Worm (Caenorhabditis elegans) whole organism, late embryonic: ENCODE results near the gene F14D2.7.

Source experiments
- C08G9.2 ChIP-seq: sonication (generic microtip); optimal IDR thresholded peaks from 2 replicates; lab custom pipeline; 2016; ENCODE audit warnings: mild to moderate bottlenecking, missing genetic modification characterization, moderate library complexity, missing compliant biosample characterization
- C38D4.7 ChIP-seq: fragments of 200-800 bp; sonication (Bioruptor generic); optimal IDR thresholded peaks from 2 replicates; lab custom pipeline; 2018; ENCODE audit warnings: mild to moderate bottlenecking, missing genetic modification characterization, moderate library complexity, missing compliant biosample characterization
- T23F11.4 ChIP-seq: fragments of 200-800 bp; sonication (Bioruptor generic); optimal IDR thresholded peaks from 2 replicates; lab custom pipeline; 2018; ENCODE audit warnings: mild to moderate bottlenecking, missing genetic modification characterization, missing compliant biosample characterization
- ahr-1 ChIP-seq: sonication (generic microtip); optimal IDR thresholded peaks from 2 replicates; lab custom pipeline; 2016; ENCODE audit warnings: missing genetic modification characterization, missing compliant biosample characterization
- ceh-14 ChIP-seq: sonication (generic microtip); optimal IDR thresholded peaks from 2 replicates; lab custom pipeline; 2016; ENCODE audit warnings: missing genotype, missing genetic modification characterization, missing compliant biosample characterization
- ceh-18 ChIP-seq: sonication (generic microtip); optimal IDR thresholded peaks from 2 replicates; lab custom pipeline; 2016; ENCODE audit warnings: missing genetic modification characterization, missing compliant biosample characterization
- ceh-19 ChIP-seq: fragments of 200-800 bp; sonication (Bioruptor generic); optimal IDR thresholded peaks from 2 replicates; lab custom pipeline; 2018; ENCODE audit warnings: mild to moderate bottlenecking, missing genetic modification characterization, missing compliant biosample characterization
- ceh-2 ChIP-seq: sonication (generic microtip); optimal IDR thresholded peaks from 2 replicates; lab custom pipeline; 2016; ENCODE audit warnings: missing genotype, missing genetic modification characterization, missing compliant biosample characterization
- ceh-22 ChIP-seq: sonication (generic microtip); optimal IDR thresholded peaks from 2 replicates; lab custom pipeline; 2017; ENCODE audit warnings: missing biosample characterization, missing genetic modification characterization
- ceh-31 ChIP-seq: sonication (generic microtip); optimal IDR thresholded peaks from 2 replicates; lab custom pipeline; 2016; ENCODE audit warnings: missing genetic modification characterization, missing compliant biosample characterization
- ceh-45 ChIP-seq: fragments of 200-800 bp; sonication (Bioruptor generic); IDR thresholded peaks from 2 replicates; pipeline ENCODE4 v1.3.6; 2022; ENCODE audit warnings: missing genetic modification reagents, missing genetic modification characterization, missing compliant biosample characterization
- ceh-6 ChIP-seq: fragments of 200-800 bp; sonication (Bioruptor generic); optimal IDR thresholded peaks from 2 replicates; lab custom pipeline; 2018; ENCODE audit warnings: mild to moderate bottlenecking, missing genetic modification characterization, missing compliant biosample characterization
- ceh-9 ChIP-seq: sonication (generic microtip); optimal IDR thresholded peaks from 2 replicates; lab custom pipeline; 2016; ENCODE audit warnings: mild to moderate bottlenecking, missing genetic modification characterization, inconsistent platforms, missing compliant biosample characterization
- dmd-4 ChIP-seq: sonication (generic microtip); optimal IDR thresholded peaks from 2 replicates; lab custom pipeline; 2016; ENCODE audit warnings: borderline replicate concordance, missing genetic modification characterization, missing compliant biosample characterization
- ets-4 ChIP-seq: sonication (generic microtip); optimal IDR thresholded peaks from 2 replicates; lab custom pipeline; 2016; ENCODE audit warnings: missing genetic modification characterization, missing compliant biosample characterization
- fkh-6 ChIP-seq: sonication (generic microtip); optimal IDR thresholded peaks from 2 replicates; lab custom pipeline; 2016; ENCODE audit warnings: missing genetic modification characterization, missing compliant biosample characterization
- gmeb-2 ChIP-seq: sonication (generic microtip); optimal IDR thresholded peaks from 2 replicates; lab custom pipeline; 2016; ENCODE audit warnings: missing genetic modification characterization, inconsistent platforms, missing compliant biosample characterization
- hlh-30 ChIP-seq: sonication (generic microtip); optimal IDR thresholded peaks from 2 replicates; lab custom pipeline; 2017; ENCODE audit warnings: antibody characterized with exemption, missing genetic modification characterization, missing compliant biosample characterization; ENCODE audit not compliant: insufficient read depth
- hlh-6 ChIP-seq: sonication (generic microtip); optimal IDR thresholded peaks from 2 replicates; lab custom pipeline; 2016; ENCODE audit warnings: missing genotype, missing genetic modification characterization, missing compliant biosample characterization
- lim-6 ChIP-seq: sonication (generic microtip); optimal IDR thresholded peaks from 2 replicates; lab custom pipeline; 2016; ENCODE audit warnings: missing genetic modification characterization, missing compliant biosample characterization
- lin-11 ChIP-seq: fragments of 200-800 bp; sonication (Bioruptor generic); optimal IDR thresholded peaks from 2 replicates; lab custom pipeline; 2018; ENCODE audit warnings: mild to moderate bottlenecking, missing genetic modification characterization, missing compliant biosample characterization
- mec-3 ChIP-seq: sonication (generic microtip); optimal IDR thresholded peaks from 2 replicates; lab custom pipeline; 2016; ENCODE audit warnings: borderline replicate concordance, missing genetic modification characterization, missing compliant biosample characterization
- nhr-11 ChIP-seq: fragments of 150-350 bp; optimal IDR thresholded peaks from 2 replicates; lab custom pipeline; 2014; ENCODE audit warnings: missing biosample characterization, missing genetic modification characterization
- odd-2 ChIP-seq: sonication (generic microtip); optimal IDR thresholded peaks from 2 replicates; lab custom pipeline; 2017; ENCODE audit warnings: antibody characterized with exemption, mild to moderate bottlenecking, missing genetic modification characterization, missing compliant biosample characterization
- pat-9 ChIP-seq: fragments of 200-800 bp; sonication (Bioruptor generic); optimal IDR thresholded peaks from 2 replicates; lab custom pipeline; 2018; ENCODE audit warnings: mild to moderate bottlenecking, missing genetic modification characterization, moderate library complexity, missing compliant biosample characterization
- pax-1 ChIP-seq: fragments of 150-350 bp; optimal IDR thresholded peaks from 2 replicates; lab custom pipeline; 2014; ENCODE audit warnings: missing biosample characterization, missing genetic modification characterization
- pha-4 ChIP-seq: fragments of 150-350 bp; optimal IDR thresholded peaks from 2 replicates; lab custom pipeline; 2018; ENCODE audit warnings: missing biosample characterization, missing genetic modification reagents, missing genetic modification characterization
- pros-1 ChIP-seq: fragments of 150-350 bp; optimal IDR thresholded peaks from 2 replicates; lab custom pipeline; 2014; ENCODE audit warnings: missing biosample characterization, missing genetic modification reagents, missing genetic modification characterization
- rnt-1 ChIP-seq: sonication (generic microtip); optimal IDR thresholded peaks from 2 replicates; lab custom pipeline; 2016; ENCODE audit warnings: missing genetic modification characterization, missing compliant biosample characterization
- sdc-2 ChIP-seq: sonication (generic microtip); optimal IDR thresholded peaks from 2 replicates; lab custom pipeline; 2016; ENCODE audit warnings: missing genotype, missing genetic modification characterization, missing compliant biosample characterization
- sox-4 ChIP-seq: sonication (generic microtip); optimal IDR thresholded peaks from 2 replicates; lab custom pipeline; 2017; ENCODE audit warnings: mild to moderate bottlenecking, missing genetic modification characterization, inconsistent platforms, missing compliant biosample characterization
- syd-9 ChIP-seq: sonication (generic microtip); optimal IDR thresholded peaks from 2 replicates; lab custom pipeline; 2016; ENCODE audit warnings: mild to moderate bottlenecking, missing genetic modification characterization, moderate library complexity, missing compliant biosample characterization
- tbx-2 ChIP-seq: sonication (generic microtip); optimal IDR thresholded peaks from 2 replicates; lab custom pipeline; 2016; ENCODE audit warnings: missing genetic modification characterization, missing compliant biosample characterization
- tbx-7 ChIP-seq: sonication (generic microtip); optimal IDR thresholded peaks from 2 replicates; lab custom pipeline; 2016; ENCODE audit warnings: missing genotype, missing genetic modification characterization, missing compliant biosample characterization
- ttx-3 ChIP-seq: sonication (generic microtip); optimal IDR thresholded peaks from 2 replicates; lab custom pipeline; 2016; ENCODE audit warnings: missing genetic modification reagents, missing genetic modification characterization, missing compliant biosample characterization
- unc-3 ChIP-seq, 2 experiments: fragments of 200-800 bp in 1 of 2; sonication (Bioruptor generic) in 1 of 2; sonication (generic microtip) in 1 of 2; conservative IDR thresholded peaks in 1 of 2; optimal IDR thresholded peaks in 1 of 2; 2 replicates each; pipeline versions ENCODE4 v1.3.6 to Lab custom; 2016 to 2022; ENCODE audit warnings: missing compliant biosample characterization in 2 of 2, missing genetic modification characterization in 2 of 2, missing genetic modification reagents in 1 of 2
- zip-5 ChIP-seq: sonication (generic microtip); optimal IDR thresholded peaks from 2 replicates; lab custom pipeline; 2016; ENCODE audit warnings: missing genetic modification characterization, missing compliant biosample characterization
- ztf-16 ChIP-seq: sonication (generic microtip); optimal IDR thresholded peaks from 2 replicates; lab custom pipeline; 2017; ENCODE audit warnings: missing genetic modification characterization, missing compliant biosample characterization

F14D2.7 gene

DNA sequence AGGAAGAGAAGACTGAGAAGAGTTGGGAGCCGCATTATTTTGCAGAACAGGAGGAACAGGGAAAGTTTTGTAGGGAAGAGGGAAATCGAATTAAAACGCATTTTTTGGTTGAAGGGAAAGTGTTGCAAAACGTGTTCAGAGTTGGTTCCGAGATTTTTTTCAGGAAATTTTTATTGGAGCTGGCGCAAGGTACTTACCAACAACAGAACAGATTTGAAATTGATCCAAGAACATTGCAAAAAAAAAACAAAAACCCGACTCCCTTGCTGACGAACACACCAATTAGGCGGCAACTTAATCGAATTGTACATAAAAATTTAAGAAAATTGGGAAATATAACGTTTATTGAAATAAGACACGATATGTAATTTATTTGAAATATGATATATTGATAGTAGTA is at the start of gene F14D2.7:
TSS of gene F14D2.7 (minus strand) at position 101 of the 400 bp plus-strand sequence.
- TF ChIP-seq C08G9.2 (tag; lab: Kevin White, UChicago) (no peak), fkh-6 (no peak), ahr-1 (tag; lab: Kevin White, UChicago) (no peak), lim-6 (tag; lab: Kevin White, UChicago) (no peak), zip-5 (tag; lab: Kevin White, UChicago) (no peak), tbx-7 (tag; lab: Kevin White, UChicago) (no peak), nhr-11 (tag; lab: Kevin White, UChicago) (no peak), dmd-4 (tag; lab: Kevin White, UChicago) (no peak), ttx-3 (no peak), ceh-2 (tag; lab: Kevin White, UChicago) (no peak), ceh-45 (GFP tag; lab: Robert Waterston, UW) (no peak), lin-11 (tag; lab: Kevin White, UChicago) (no peak), ceh-6 (no peak), ceh-9 (tag; lab: Kevin White, UChicago) (no peak), ceh-18 (tag; lab: Kevin White, UChicago) (no peak)

ce11 chrII:3387503-3387902 is 49.0 kb upstream of the F14D2.7 start, which contains the start of gene T06D4.6:
Gene T06D4.6 (minus strand): TSS chrII:3387603.
- no peak for TF ChIP-seq nhr-11 (tag; lab: Kevin White, UChicago)

DNA sequence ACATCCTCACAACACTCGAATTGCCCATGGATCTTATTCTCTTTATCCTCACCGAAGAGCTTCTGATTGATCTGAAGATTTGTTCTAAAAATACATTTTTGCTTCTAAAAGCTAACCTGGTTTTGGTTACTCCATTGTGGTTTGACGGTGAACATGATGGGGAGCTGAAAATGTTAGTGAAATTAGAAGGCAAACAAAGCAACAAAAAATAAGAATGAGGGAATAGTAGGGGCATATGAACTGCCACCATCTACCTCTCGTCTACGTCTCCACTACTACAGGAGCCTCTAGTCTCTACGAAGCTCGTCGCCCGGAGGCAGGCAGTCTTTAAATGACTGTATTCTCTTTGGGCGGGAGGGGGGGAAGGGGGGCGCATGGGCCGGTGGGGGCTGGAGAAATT is 47.3 kb upstream of the F14D2.7 start, which contains the start of gene T06D4.2:
TSS of gene T06D4.2 (minus strand) at position 170 of the 400 bp plus-strand sequence.
- TF ChIP-seq ceh-22 (tag; lab: Kevin White, UChicago) (no peak), pros-1 (no peak), pha-4 (tag; lab: Kevin White, UChicago) (no peak), hlh-30 (tag; lab: Kevin White, UChicago) (no peak), ceh-2 (tag; lab: Kevin White, UChicago) (no peak), ceh-31 (tag; lab: Kevin White, UChicago) (no peak), pat-9 (tag; lab: Kevin White, UChicago) (no peak), dmd-4 (tag; lab: Kevin White, UChicago) (no peak), C38D4.7 (GFP tag; lab: Kevin White, UChicago) (no peak), tbx-2 (tag; lab: Kevin White, UChicago) (no peak), ceh-6 (no peak), ceh-19 (GFP tag; lab: Kevin White, UChicago) (no peak), ets-4 (tag; lab: Kevin White, UChicago) (no peak), rnt-1 (no peak), sdc-2 (no peak), ttx-3 (no peak), T23F11.4 (GFP tag; lab: Kevin White, UChicago) (no peak), mec-3 (no peak), syd-9 (no peak), pax-1 (tag; lab: Kevin White, UChicago) (no peak)

DNA sequence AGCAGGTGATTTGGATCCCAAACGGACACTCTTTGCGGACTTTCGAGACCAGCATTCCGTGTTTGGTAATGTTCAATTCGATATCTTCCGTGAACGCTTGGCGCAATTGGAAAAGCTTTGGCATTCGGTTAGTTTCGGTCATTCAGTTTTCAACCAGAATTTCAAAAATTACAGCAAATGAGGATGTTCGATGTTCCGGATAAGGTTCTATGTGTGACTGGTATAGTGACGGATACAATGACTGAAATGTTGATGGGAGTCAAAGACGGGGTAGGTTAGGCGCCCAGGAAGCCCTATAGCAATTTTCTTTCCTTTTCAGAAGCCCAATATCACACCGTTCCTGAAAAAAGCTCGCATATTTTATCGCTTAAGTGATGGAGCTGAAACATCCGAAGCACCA is 44.7 kb upstream of the F14D2.7 start:
- TF ChIP-seq lim-6 (tag; lab: Kevin White, UChicago) (no peak), ceh-18 (tag; lab: Kevin White, UChicago) (no peak), gmeb-2 (no peak), ttx-3 (no peak), pha-4 (tag; lab: Kevin White, UChicago) (no peak), ceh-14 (tag; lab: Kevin White, UChicago) (no peak), ztf-16 (no peak), unc-3 (GFP tag; conservative IDR thresholded peaks at IDR 0.05; lab: Robert Waterston, UW) (no peak), unc-3 (tag; optimal IDR thresholded peaks at IDR 0.05; lab: Kevin White, UChicago) (no peak), hlh-6 (tag; lab: Kevin White, UChicago) (no peak), sox-4 (no peak), odd-2 (tag; lab: Kevin White, UChicago) (no peak)
